Fruit fly (Drosophila melanogaster) whole organism, embryonic: Measurements from ENCODE around the gene lva.

Source experiments
- Antp ChIP-seq: fragments of 200-800 bp; sonication (Bioruptor generic); optimal IDR thresholded peaks from 3 replicates; lab custom pipeline; 2016; ENCODE audit warnings: missing biosample characterization, missing genetic modification characterization
- CG11093 ChIP-seq: fragments of 200-800 bp; sonication (Bioruptor generic); IDR thresholded peaks from 3 replicates; pipeline ENCODE4 v1.3.6; 2022; ENCODE audit warnings: missing biosample characterization, missing genetic modification characterization
- CG11504 ChIP-seq: fragments of 200-800 bp; sonication (Bioruptor generic); optimal IDR thresholded peaks from 3 replicates; lab custom pipeline; 2019; ENCODE audit warnings: missing biosample characterization, mild to moderate bottlenecking, missing genetic modification characterization, moderate library complexity
- CG11696 ChIP-seq: fragments of 200-800 bp; sonication (Bioruptor generic); IDR thresholded peaks from 2 replicates; pipeline ENCODE4 v1.3.6; 2022; ENCODE audit warnings: missing biosample characterization, missing genetic modification characterization
- CG13624 ChIP-seq: fragments of 200-800 bp; sonication (Bioruptor generic); optimal IDR thresholded peaks from 2 replicates; lab custom pipeline; 2016; ENCODE audit warnings: missing biosample characterization, missing genetic modification characterization
- CG14667 ChIP-seq: fragments of 200-800 bp; sonication (Bioruptor generic); IDR thresholded peaks from 2 replicates; pipeline ENCODE4 v1.3.6; 2022; ENCODE audit warnings: missing biosample characterization, missing genetic modification characterization
- CG18599 ChIP-seq: fragments of 200-800 bp; sonication (Bioruptor generic); optimal IDR thresholded peaks from 3 replicates; lab custom pipeline; 2017; ENCODE audit warnings: missing biosample characterization, missing genetic modification characterization, mild to moderate bottlenecking, moderate library complexity, missing genetic modification reagents
- CG2712 ChIP-seq: fragments of 200-800 bp; optimal IDR thresholded peaks from 3 replicates; lab custom pipeline; 2019; ENCODE audit warnings: missing biosample characterization, mild to moderate bottlenecking, missing genetic modification characterization, moderate library complexity
- CG3407 ChIP-seq: fragments of 200-800 bp; sonication (Bioruptor generic); optimal IDR thresholded peaks from 2 replicates; lab custom pipeline; 2018; ENCODE audit warnings: missing biosample characterization, mild to moderate bottlenecking, missing genetic modification characterization
- CG6272 ChIP-seq: fragments of 200-800 bp; sonication (Bioruptor generic); IDR thresholded peaks from 2 replicates; pipeline ENCODE4 v1.3.6; 2022; ENCODE audit warnings: missing biosample characterization, missing genetic modification characterization
- CG7357 ChIP-seq: fragments of 200-800 bp; sonication (Bioruptor generic); IDR thresholded peaks from 3 replicates; pipeline ENCODE4 v1.3.6; 2022; ENCODE audit warnings: missing biosample characterization, missing genetic modification characterization
- CG8089 ChIP-seq: fragments of 200-800 bp; sonication (Bioruptor generic); optimal IDR thresholded peaks from 3 replicates; lab custom pipeline; 2016; ENCODE audit warnings: missing biosample characterization, missing genetic modification characterization
- CG8924 ChIP-seq: fragments of 200-800 bp; optimal IDR thresholded peaks from 3 replicates; lab custom pipeline; 2019; ENCODE audit warnings: missing biosample characterization, mild to moderate bottlenecking, missing genetic modification characterization, moderate library complexity
- CG8944 ChIP-seq: fragments of 200-800 bp; sonication (Bioruptor generic); optimal IDR thresholded peaks from 3 replicates; lab custom pipeline; 2016; ENCODE audit warnings: missing biosample characterization, missing genetic modification characterization
- Chrac-16 ChIP-seq: fragments of 200-800 bp; sonication (Bioruptor generic); optimal IDR thresholded peaks from 3 replicates; lab custom pipeline; 2016; ENCODE audit warnings: missing biosample characterization, missing genetic modification characterization
- D ChIP-seq, 2 experiments: fragments of 200-800 bp in 1 of 2; fragments of >200 bp in 1 of 2; sonication (Bioruptor generic) in 1 of 2; optimal IDR thresholded peaks; 2 replicates in 1 of 2; 3 replicates in 1 of 2; lab custom pipeline; 2017; ENCODE audit warnings: mild to moderate bottlenecking in 1 of 2, missing biosample characterization in 1 of 2, missing genetic modification characterization in 1 of 2, missing genetic modification reagents in 1 of 2
- D19B ChIP-seq: fragments of 200-800 bp; sonication (Bioruptor generic); optimal IDR thresholded peaks from 2 replicates; lab custom pipeline; 2017; ENCODE audit warnings: missing biosample characterization, mild to moderate bottlenecking, missing genetic modification characterization
- Dip3 ChIP-seq: fragments of 200-800 bp; sonication (Bioruptor generic); optimal IDR thresholded peaks from 3 replicates; lab custom pipeline; 2016; ENCODE audit warnings: missing biosample characterization, missing genetic modification characterization
- Ets65A ChIP-seq: fragments of 200-800 bp; sonication (Bioruptor generic); peaks from one replicate; lab custom pipeline; 2016; ENCODE audit warnings: missing biosample characterization, missing genetic modification characterization
- H2.0 ChIP-seq: fragments of 200-800 bp; sonication (Bioruptor generic); IDR thresholded peaks from 2 replicates; pipeline ENCODE4 v1.3.6; 2022; ENCODE audit warnings: missing biosample characterization, missing genetic modification characterization
- Hand ChIP-seq: fragments of 200-800 bp; sonication (Bioruptor generic); optimal IDR thresholded peaks from 2 replicates; lab custom pipeline; 2017; ENCODE audit warnings: mild to moderate bottlenecking, missing biosample characterization, missing genetic modification reagents, missing genetic modification characterization
- Hey ChIP-seq: fragments of 200-800 bp; sonication (Bioruptor generic); optimal IDR thresholded peaks from 3 replicates; lab custom pipeline; 2018; ENCODE audit warnings: missing biosample characterization, mild to moderate bottlenecking, missing genetic modification characterization
- Hr51 ChIP-seq, 2 experiments: fragments of 200-800 bp; sonication (Bioruptor generic); optimal IDR thresholded peaks; 2 replicates in 1 of 2; 3 replicates in 1 of 2; lab custom pipeline; 2016 to 2018; ENCODE audit warnings: missing biosample characterization in 2 of 2, missing genetic modification characterization in 2 of 2, mild to moderate bottlenecking in 1 of 2, moderate library complexity in 1 of 2
- Hr78 ChIP-seq, 2 experiments: fragments of 200-800 bp in 1 of 2; fragments of >200 bp in 1 of 2; sonication (Bioruptor generic) in 1 of 2; optimal IDR thresholded peaks; 2 replicates each; lab custom pipeline; 2017 to 2019; ENCODE audit warnings: missing biosample characterization in 2 of 2, missing genetic modification characterization in 2 of 2, mild to moderate bottlenecking in 1 of 2, moderate library complexity in 1 of 2
- Med ChIP-seq: fragments of 200-800 bp; sonication (Bioruptor generic); peaks from one replicate; lab custom pipeline; 2016; ENCODE audit warnings: missing biosample characterization, missing genetic modification characterization, mild to moderate bottlenecking, inconsistent platforms, moderate library complexity
- Nf-YB ChIP-seq: fragments of 200-800 bp; sonication (Bioruptor generic); optimal IDR thresholded peaks from 3 replicates; lab custom pipeline; 2019; ENCODE audit warnings: missing biosample characterization, mild to moderate bottlenecking, missing genetic modification characterization, moderate library complexity
- Oli ChIP-seq: fragments of 200-800 bp; sonication (Bioruptor generic); optimal IDR thresholded peaks from 2 replicates; lab custom pipeline; 2018; ENCODE audit warnings: missing biosample characterization, mild to moderate bottlenecking, missing genetic modification characterization, moderate library complexity
- PHDP ChIP-seq: fragments of 200-800 bp; sonication (Bioruptor generic); optimal IDR thresholded peaks from 3 replicates; lab custom pipeline; 2018; ENCODE audit warnings: missing biosample characterization, mild to moderate bottlenecking, missing genetic modification characterization, moderate library complexity
- Poxn ChIP-seq: fragments of 200-800 bp; sonication (Bioruptor generic); IDR thresholded peaks from 2 replicates; pipeline ENCODE4 v1.3.6; 2022; ENCODE audit warnings: missing biosample characterization, missing genetic modification characterization
- Ptx1 ChIP-seq: fragments of 200-800 bp; sonication (Bioruptor generic); IDR thresholded peaks from 2 replicates; pipeline ENCODE4 v1.3.6; 2022; ENCODE audit warnings: missing biosample characterization, missing genetic modification characterization
- Six4 ChIP-seq: fragments of 200-800 bp; sonication (Bioruptor generic); optimal IDR thresholded peaks from 2 replicates; lab custom pipeline; 2016; ENCODE audit warnings: missing biosample characterization, missing genetic modification characterization
- Sry-δ ChIP-seq: fragments of 200-800 bp; sonication (Bioruptor generic); optimal IDR thresholded peaks from 2 replicates; lab custom pipeline; 2016; ENCODE audit warnings: missing biosample characterization, missing genetic modification characterization
- az2 ChIP-seq: fragments of 200-800 bp; sonication (Bioruptor generic); optimal IDR thresholded peaks from 3 replicates; lab custom pipeline; 2016; ENCODE audit warnings: missing biosample characterization, missing genetic modification characterization
- bcd ChIP-seq: fragments of 200-800 bp; sonication (Bioruptor generic); optimal IDR thresholded peaks from 2 replicates; lab custom pipeline; 2017; ENCODE audit warnings: missing biosample characterization, mild to moderate bottlenecking, missing genetic modification characterization
- btn ChIP-seq: fragments of 200-800 bp; sonication (Bioruptor generic); optimal IDR thresholded peaks from 2 replicates; lab custom pipeline; 2016; ENCODE audit warnings: missing biosample characterization, missing genetic modification characterization
- chm ChIP-seq: fragments of 200-800 bp; sonication (Bioruptor generic); IDR thresholded peaks from 2 replicates; pipeline ENCODE4 v1.3.6; 2022; ENCODE audit warnings: missing biosample characterization, missing genetic modification characterization
- chn ChIP-seq: fragments of 200-800 bp; sonication (Bioruptor generic); optimal IDR thresholded peaks from 2 replicates; lab custom pipeline; 2016; ENCODE audit warnings: missing biosample characterization, missing genetic modification characterization
- dmrt11E ChIP-seq: fragments of 200-800 bp; sonication (Bioruptor generic); optimal IDR thresholded peaks from 3 replicates; lab custom pipeline; 2018; ENCODE audit warnings: missing biosample characterization, mild to moderate bottlenecking, missing genetic modification characterization, moderate library complexity
- esg ChIP-seq: fragments of 200-800 bp; sonication (Bioruptor generic); conservative IDR thresholded peaks from 2 replicates; pipeline ENCODE4 v1.3.6; 2022; ENCODE audit warnings: missing biosample characterization, missing genetic modification characterization
- fd3F ChIP-seq: fragments of 200-800 bp; sonication (Bioruptor generic); optimal IDR thresholded peaks from 2 replicates; lab custom pipeline; 2018; ENCODE audit warnings: missing biosample characterization, mild to moderate bottlenecking, missing genetic modification characterization, moderate library complexity
- fd96Cb ChIP-seq: fragments of 200-800 bp; sonication (Bioruptor generic); optimal IDR thresholded peaks from 2 replicates; lab custom pipeline; 2018; ENCODE audit warnings: missing biosample characterization, mild to moderate bottlenecking, missing genetic modification characterization, moderate library complexity
- ind ChIP-seq: fragments of 200-800 bp; sonication (Bioruptor generic); optimal IDR thresholded peaks from 3 replicates; lab custom pipeline; 2016; ENCODE audit warnings: missing biosample characterization, missing genetic modification characterization
- nerfin-1 ChIP-seq: fragments of 200-800 bp; sonication (Bioruptor generic); optimal IDR thresholded peaks from 3 replicates; lab custom pipeline; 2019; ENCODE audit warnings: missing biosample characterization, mild to moderate bottlenecking, missing genetic modification characterization, moderate library complexity
- pan ChIP-seq, 4 experiments: fragments of >200 bp in 3 of 4; fragments of 200-800 bp in 1 of 4; sonication (Bioruptor generic) in 1 of 4; optimal IDR thresholded peaks in 3 of 4; IDR thresholded peaks in 1 of 4; 2 replicates each; pipeline versions ENCODE4 v1.3.6 to Lab custom; 2017 to 2022; ENCODE audit warnings: missing biosample characterization in 2 of 4, missing genetic modification characterization in 2 of 4, mixed read lengths in 1 of 4
- scrt ChIP-seq: fragments of 200-800 bp; sonication (Bioruptor generic); optimal IDR thresholded peaks from 2 replicates; lab custom pipeline; 2018; ENCODE audit warnings: missing biosample characterization, mild to moderate bottlenecking, missing genetic modification characterization, moderate library complexity
- slbo ChIP-seq: fragments of 200-800 bp; sonication (Bioruptor generic); IDR thresholded peaks from 2 replicates; pipeline ENCODE4 v1.3.6; 2022; ENCODE audit warnings: missing biosample characterization, missing genetic modification characterization
- tgo ChIP-seq: fragments of 200-800 bp; sonication (Bioruptor generic); IDR thresholded peaks from 3 replicates; pipeline ENCODE4 v1.3.6; 2022; ENCODE audit warnings: missing biosample characterization, missing genetic modification characterization
- trem ChIP-seq: fragments of 200-800 bp; optimal IDR thresholded peaks from 3 replicates; lab custom pipeline; 2019; ENCODE audit warnings: missing biosample characterization, mild to moderate bottlenecking, missing genetic modification characterization, moderate library complexity
- trh ChIP-seq: fragments of 200-800 bp; sonication (Bioruptor generic); optimal IDR thresholded peaks from 2 replicates; lab custom pipeline; 2016; ENCODE audit warnings: missing biosample characterization, missing genetic modification characterization

lva gene

dm6 chrX:4010835-4011234, 45.7 kb upstream of the lva start (continued):
- TF ChIP-seq Hand = peak; percentile 12
- TF ChIP-seq CG11504 (tag; lab: Kevin White, UChicago) = peak; percentile 71
- peak; percentile 44; the same call in 1 of the 2 replicates for TF ChIP-seq esg
- no peak for TF ChIP-seq D19B (GFP tag; lab: Kevin White, UChicago)
- peak; percentile 56 for TF ChIP-seq ind
- no peak for TF ChIP-seq Hey (tag; lab: Kevin White, UChicago)
- TF ChIP-seq Sry-δ (GFP tag; lab: Kevin White, UChicago) = no peak
- TF ChIP-seq trh (GFP tag; lab: Kevin White, UChicago) = no peak
- TF ChIP-seq CG14667 = no peak; the same call in 1 of the 2 replicates
- TF ChIP-seq CG11093 (GFP tag; lab: Robert Waterston, UW) = 0 out of 3 replicates have a peak, but pooled peaks have one; percentile 29
- peak; percentile 7 for TF ChIP-seq trem (tag; lab: Kevin White, UChicago)
- no peak for TF ChIP-seq Poxn (GFP tag; lab: Robert Waterston, UW)
- TF ChIP-seq Ptx1 (GFP tag; lab: Robert Waterston, UW) = peak; percentile 55; the same call in 1 of the 2 replicates
- TF ChIP-seq CG11696 = no peak
- 0 out of 3 replicates have a peak, but pooled peaks have one; percentile 25 for TF ChIP-seq CG7357 (GFP tag; lab: Robert Waterston, UW)
- peak; percentile 36 for TF ChIP-seq CG8944
- peak; percentile 49 for TF ChIP-seq scrt
- TF ChIP-seq Ets65A (GFP tag; lab: Kevin White, UChicago) = peak; percentile 90
- peak; percentile 42; the same call in 1 of the 2 replicates for TF ChIP-seq H2.0 (GFP tag; lab: Robert Waterston, UW)
- peak; percentile 3 for TF ChIP-seq btn (GFP tag; lab: Kevin White, UChicago)
- TF ChIP-seq az2 (GFP tag; lab: Kevin White, UChicago) = peak; percentile 48
- TF ChIP-seq CG13624 (GFP tag; lab: Kevin White, UChicago) = peak; percentile 26
- TF ChIP-seq CG8924 (tag; lab: Kevin White, UChicago) = peak; percentile 41
- TF ChIP-seq Hr51 (GFP tag; optimal IDR thresholded peaks at IDR 0.05; lab: Kevin White, UChicago) = peak in 1 of 2 experiments; percentile 45
- peak; percentile 51; the same call in 1 of the 3 replicates for TF ChIP-seq tgo
- TF ChIP-seq Med (GFP tag; lab: Kevin White, UChicago) = peak; percentile 90
- TF ChIP-seq Dip3 (GFP tag; lab: Kevin White, UChicago) = peak; percentile 36
- peak; percentile 6 for TF ChIP-seq CG3407 (GFP tag; lab: Kevin White, UChicago)
- peak; percentile 20 for TF ChIP-seq CG8089 (GFP tag; lab: Kevin White, UChicago)
- peak; percentile 29 for TF ChIP-seq Chrac-16
- TF ChIP-seq D (optimal IDR thresholded peaks at IDR 0.05; lab: Kevin White, UChicago) = no peak
- TF ChIP-seq D (GFP tag; optimal IDR thresholded peaks at IDR 0.05; lab: Kevin White, UChicago) = peak; percentile 33
- peak; percentile 48 for TF ChIP-seq fd96Cb (tag; lab: Kevin White, UChicago)
- peak; percentile 73 for TF ChIP-seq CG18599
- peak; percentile 73 for TF ChIP-seq Antp
- TF ChIP-seq slbo = peak; percentile 57
- peak; percentile 40; the same call in 1 of the 2 replicates for TF ChIP-seq chm (GFP tag; lab: Robert Waterston, UW)
- peak; percentile 44 for TF ChIP-seq Oli
- no peak for TF ChIP-seq pan (optimal IDR thresholded peaks at IDR 0.05; lab: Kevin White, UChicago)
- peak in 1 of 2 experiments; percentile 54 for TF ChIP-seq pan (GFP tag; optimal IDR thresholded peaks at IDR 0.05 in 1 of 2, IDR thresholded peaks at IDR 0.05 in 1 of 2)
- TF ChIP-seq Hr78 (GFP tag; optimal IDR thresholded peaks at IDR 0.05; lab: Kevin White, UChicago) = no peak
- TF ChIP-seq bcd (GFP tag; lab: Kevin White, UChicago) = peak; percentile 54
- peak; percentile 21 for TF ChIP-seq nerfin-1
- TF ChIP-seq dmrt11E (tag; lab: Kevin White, UChicago) = peak; percentile 54
- TF ChIP-seq CG2712 (tag; lab: Kevin White, UChicago) = peak; percentile 63
- peak; percentile 45 for TF ChIP-seq Six4 (GFP tag; lab: Kevin White, UChicago)
- TF ChIP-seq fd3F (GFP tag; lab: Kevin White, UChicago) = peak; percentile 11
- TF ChIP-seq PHDP (tag; lab: Kevin White, UChicago) = peak; percentile 39
- peak; percentile 5 for TF ChIP-seq Nf-YB (GFP tag; lab: Kevin White, UChicago)
- TF ChIP-seq CG6272 (GFP tag; lab: Robert Waterston, UW) = 0 out of 2 replicates have a peak, but pooled peaks have one; percentile 24
- peak; percentile 20 for TF ChIP-seq chn (GFP tag; lab: Kevin White, UChicago)
